Worm (Caenorhabditis elegans): ENCODE results near the gene srxa-6.

srxa-6 gene

DNA sequence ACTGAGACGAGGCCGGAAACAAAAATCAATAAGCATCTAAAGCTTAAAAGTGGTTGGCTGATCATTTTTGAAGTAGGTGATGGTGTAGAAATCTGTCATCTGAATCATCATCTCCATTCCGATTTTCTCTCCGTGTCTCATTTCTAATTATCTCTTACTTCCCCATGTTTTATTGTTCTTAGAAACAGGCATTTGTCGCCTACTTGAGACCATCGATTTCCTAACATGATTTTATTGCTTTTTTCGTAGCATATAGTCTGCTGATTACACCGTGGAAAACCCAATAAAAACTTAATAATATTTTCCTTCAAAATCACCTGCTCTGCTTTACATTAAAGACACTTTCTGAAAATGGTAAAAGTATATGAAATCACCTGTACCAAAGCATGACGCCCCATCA lies 40.5 kb downstream of the srxa-6 start, which contains the start of gene F38A6.4:
Gene F38A6.4 (minus strand): TSS at position 101 of the 400 bp plus-strand sequence.
- no peak for TF ChIP-seq unc-62 (GFP tag; optimal IDR thresholded peaks at IDR 0.05)
- no peak for TF ChIP-seq lin-13 (tag; optimal IDR thresholded peaks at IDR 0.05)
- no peak for TF ChIP-seq unc-39 (tag; optimal IDR thresholded peaks at IDR 0.05)

- no peak for TF ChIP-seq ham-2 (GFP tag; optimal IDR thresholded peaks at IDR 0.05)
- TF ChIP-seq nhr-12 (tag; optimal IDR thresholded peaks at IDR 0.05): no peak
- TF ChIP-seq ces-1 (GFP tag; optimal IDR thresholded peaks at IDR 0.05): no peak
Observed at ce11 chrV:20776761-20777160, 42.0 kb downstream of the srxa-6 start.

DNA sequence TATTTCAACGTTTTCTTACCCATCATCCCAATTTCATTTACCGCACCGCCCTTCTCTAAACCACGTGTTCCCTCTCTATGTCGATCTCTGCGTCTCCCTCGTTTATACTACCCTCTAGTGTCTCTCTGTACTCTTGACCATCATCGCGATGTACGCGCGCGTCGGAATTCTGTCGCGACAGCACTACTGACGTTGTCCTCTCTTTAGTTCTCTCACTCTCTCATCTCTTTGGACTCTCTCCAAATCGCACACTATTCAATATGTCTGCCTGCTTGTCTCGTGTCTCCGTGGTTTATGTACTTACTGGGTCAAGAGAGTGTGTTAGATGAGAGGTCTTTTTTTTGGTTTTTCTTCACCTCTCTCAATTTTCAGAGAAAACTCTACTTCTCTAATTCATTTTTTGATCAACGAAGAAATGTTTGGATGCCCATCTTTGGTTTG lies 43.5 kb downstream of the srxa-6 start:
- no peak for TF ChIP-seq pha-4 (tag; optimal IDR thresholded peaks at IDR 0.05)
- TF ChIP-seq sptf-1 (tag; optimal IDR thresholded peaks at IDR 0.05): peak; percentile 52
- peak; percentile 58 for TF ChIP-seq lsy-2 (tag; optimal IDR thresholded peaks at IDR 0.05)
- TF ChIP-seq ceh-39 (tag; optimal IDR thresholded peaks at IDR 0.05): peak; percentile 28
- peak; percentile 88 for TF ChIP-seq nhr-237 (tag; optimal IDR thresholded peaks at IDR 0.05)
- TF ChIP-seq nhr-2 (tag; optimal IDR thresholded peaks at IDR 0.05): peak; percentile 86
- TF ChIP-seq nhr-12 (tag; optimal IDR thresholded peaks at IDR 0.05): no peak
- TF ChIP-seq drap-1 (GFP tag; optimal IDR thresholded peaks at IDR 0.05): no peak
- peak; percentile 87 for TF ChIP-seq mep-1 (tag; optimal IDR thresholded peaks at IDR 0.05)
- no peak for TF ChIP-seq ztf-11 (tag; optimal IDR thresholded peaks at IDR 0.05)
- peak; percentile 88 for TF ChIP-seq unc-120 (tag; optimal IDR thresholded peaks at IDR 0.05; ENCODE audit: poor library complexity, severe bottlenecking)
- peak; percentile 80 for TF ChIP-seq hlh-1 (tag; optimal IDR thresholded peaks at IDR 0.05)
- no peak for TF ChIP-seq zip-8 (tag; optimal IDR thresholded peaks at IDR 0.05)
- peak; percentile 21 for TF ChIP-seq elt-3 (tag; optimal IDR thresholded peaks at IDR 0.05)
- peak; percentile 94 for TF ChIP-seq unc-62 (GFP tag; optimal IDR thresholded peaks at IDR 0.05)
- TF ChIP-seq lin-13 (tag; optimal IDR thresholded peaks at IDR 0.05): peak; percentile 48
- TF ChIP-seq ces-1 (GFP tag; optimal IDR thresholded peaks at IDR 0.05): peak; percentile 95
- no peak for TF ChIP-seq M03D4.4 (tag; optimal IDR thresholded peaks at IDR 0.05)
- TF ChIP-seq unc-39 (tag; optimal IDR thresholded peaks at IDR 0.05): no peak
- TF ChIP-seq mab-5 (tag; optimal IDR thresholded peaks at IDR 0.05): peak; percentile 27

DNA sequence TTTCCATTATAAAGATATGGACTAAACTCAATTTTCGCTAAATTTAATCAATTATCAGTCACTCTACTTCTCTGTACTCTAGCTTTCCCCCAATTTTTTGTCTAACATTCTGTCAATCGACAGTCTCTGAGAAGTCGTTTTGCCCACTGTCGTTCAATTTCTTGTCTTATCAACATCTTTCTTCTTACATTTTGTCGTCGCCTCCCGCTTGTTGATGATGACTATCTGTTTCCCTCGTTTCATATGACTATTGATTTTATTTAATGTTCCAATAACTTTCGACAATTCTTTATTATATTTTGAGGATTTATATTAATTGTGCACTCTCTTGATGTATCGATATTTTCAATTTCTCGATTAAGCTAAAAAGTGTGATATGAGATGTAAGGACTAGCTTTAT lies 44.1 kb downstream of the srxa-6 start:
- no peak for TF ChIP-seq mls-2 (tag; optimal IDR thresholded peaks at IDR 0.05)
- TF ChIP-seq lin-13 (tag; optimal IDR thresholded peaks at IDR 0.05): no peak
- no peak for TF ChIP-seq blmp-1 (tag; optimal IDR thresholded peaks at IDR 0.05)
- no peak for TF ChIP-seq unc-39 (tag; optimal IDR thresholded peaks at IDR 0.05)
- no peak for TF ChIP-seq nhr-76 (tag; optimal IDR thresholded peaks at IDR 0.05)
- TF ChIP-seq elt-1 (tag; optimal IDR thresholded peaks at IDR 0.05; ENCODE audit: borderline replicate concordance, insufficient read depth): peak; percentile 15
- no peak for TF ChIP-seq lin-32 (GFP tag; optimal IDR thresholded peaks at IDR 0.05)

DNA sequence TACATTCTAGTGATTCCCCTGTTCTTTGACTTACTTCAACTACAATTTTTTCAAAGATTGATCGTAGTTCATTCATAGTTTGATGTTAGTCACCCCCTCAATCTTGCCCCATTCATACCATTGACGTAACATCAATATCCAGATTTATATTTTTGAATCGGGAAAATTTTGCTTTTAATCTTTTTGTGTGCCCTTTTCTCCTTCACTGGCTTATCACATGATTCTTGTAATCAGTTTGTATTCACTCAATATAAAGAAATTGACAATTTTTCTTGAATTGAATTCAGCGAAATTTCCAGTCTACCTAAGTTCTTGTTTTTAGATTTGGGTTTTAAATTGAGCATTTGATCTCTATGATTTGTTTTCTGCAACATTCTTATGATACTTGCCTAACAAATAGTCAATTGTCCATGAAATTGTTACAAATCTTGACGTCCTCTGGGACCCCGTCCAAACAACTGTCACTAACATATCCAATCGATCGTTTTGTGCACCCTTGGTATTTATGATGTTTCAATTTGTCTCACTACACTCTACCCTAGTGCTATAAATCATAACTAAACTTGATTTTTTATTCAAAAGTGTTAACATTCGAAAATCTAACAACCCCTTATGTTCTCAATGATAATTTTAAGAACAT lies 45.1 kb downstream of the srxa-6 start:
- TF ChIP-seq unc-62 (GFP tag; optimal IDR thresholded peaks at IDR 0.05): peak; percentile 54
- TF ChIP-seq hlh-1 (tag; optimal IDR thresholded peaks at IDR 0.05): peak; percentile 82
- TF ChIP-seq elt-3 (tag; optimal IDR thresholded peaks at IDR 0.05): no peak

- no peak for TF ChIP-seq unc-120 (tag; optimal IDR thresholded peaks at IDR 0.05; ENCODE audit: poor library complexity, severe bottlenecking)
- TF ChIP-seq elt-1 (tag; optimal IDR thresholded peaks at IDR 0.05; ENCODE audit: borderline replicate concordance, insufficient read depth): no peak
- TF ChIP-seq flh-1 (GFP tag; optimal IDR thresholded peaks at IDR 0.05): no peak
- TF ChIP-seq ham-2 (GFP tag; optimal IDR thresholded peaks at IDR 0.05): no peak
- TF ChIP-seq elt-3 (tag; optimal IDR thresholded peaks at IDR 0.05): no peak
- TF ChIP-seq tbx-8 (GFP tag; optimal IDR thresholded peaks at IDR 0.05): no peak
- TF ChIP-seq lin-32 (GFP tag; optimal IDR thresholded peaks at IDR 0.05): no peak
- no peak for TF ChIP-seq mab-5 (tag; optimal IDR thresholded peaks at IDR 0.05)
- TF ChIP-seq mep-1 (tag; optimal IDR thresholded peaks at IDR 0.05): no peak
Observed at ce11 chrV:20780400-20780799, 45.6 kb downstream of the srxa-6 start, which contains the start of gene hif-1. Gene hif-1, plus strand, starts transcription at chrV:20780407.
